Fruit fly (Drosophila melanogaster) whole organism, embryonic: ENCODE data around the gene Atx-1.
A peak's percentile ranks its signal among the peaks of the same experiment; 100 is the strongest.

ENCODE experiments used
- CG13296 ChIP-seq: fragments of 200-800 bp; sonication (Bioruptor generic); optimal IDR thresholded peaks from 3 replicates; lab custom pipeline; 2018; ENCODE audit warnings: missing biosample characterization, mild to moderate bottlenecking, missing genetic modification characterization
- CG14965 ChIP-seq: fragments of 200-800 bp; sonication (Bioruptor generic); optimal IDR thresholded peaks from 2 replicates; lab custom pipeline; 2016; ENCODE audit warnings: missing biosample characterization, missing genetic modification characterization, borderline replicate concordance
- CG2202 ChIP-seq: fragments of 200-800 bp; sonication (Bioruptor generic); optimal IDR thresholded peaks from 2 replicates; lab custom pipeline; 2018; ENCODE audit warnings: missing biosample characterization, mild to moderate bottlenecking, missing genetic modification characterization
- CG3281 ChIP-seq: fragments of 200-800 bp; sonication (Bioruptor generic); optimal IDR thresholded peaks from 3 replicates; lab custom pipeline; 2017; ENCODE audit warnings: missing biosample characterization, mild to moderate bottlenecking, missing genetic modification characterization
- CG34376 ChIP-seq: fragments of 200-800 bp; sonication (Bioruptor generic); optimal IDR thresholded peaks from 2 replicates; lab custom pipeline; 2018; ENCODE audit warnings: missing biosample characterization, mild to moderate bottlenecking, missing genetic modification characterization
- CG3726 ChIP-seq: fragments of 200-800 bp; sonication (Bioruptor generic); IDR thresholded peaks from 3 replicates; pipeline ENCODE4, ENCODE4 v1.3.6; 2022; ENCODE audit warnings: missing biosample characterization, missing genetic modification characterization
- CG4360 ChIP-seq: fragments of 200-800 bp; sonication (Bioruptor generic); IDR thresholded peaks from 2 replicates; pipeline ENCODE4 v1.3.6; 2022; ENCODE audit warnings: missing biosample characterization, missing genetic modification characterization
- CG8290 ChIP-seq, 3 experiments: fragments of 200-800 bp; sonication (Bioruptor generic); optimal IDR thresholded peaks; 2 replicates each; lab custom pipeline; 2016 to 2019; ENCODE audit warnings: missing biosample characterization in 3 of 3, missing genetic modification characterization in 3 of 3, mild to moderate bottlenecking in 2 of 3, moderate library complexity in 1 of 3
- CG9797 ChIP-seq: fragments of 200-800 bp; sonication (Bioruptor generic); optimal IDR thresholded peaks from 3 replicates; lab custom pipeline; 2018; ENCODE audit warnings: missing biosample characterization, mild to moderate bottlenecking, missing genetic modification characterization
- CG9932 ChIP-seq: fragments of 200-800 bp; sonication (Bioruptor generic); IDR thresholded peaks from 2 replicates; pipeline ENCODE4 v1.3.6; 2022; ENCODE audit warnings: missing biosample characterization, missing genetic modification characterization
- CTCF ChIP-seq: fragments of 200-800 bp; sonication (Bioruptor generic); optimal IDR thresholded peaks from 2 replicates; lab custom pipeline; 2017; ENCODE audit warnings: missing biosample characterization, mild to moderate bottlenecking, missing genetic modification characterization, moderate library complexity
- Dek ChIP-seq: fragments of 200-800 bp; sonication (Bioruptor generic); optimal IDR thresholded peaks from 3 replicates; lab custom pipeline; 2019; ENCODE audit warnings: missing biosample characterization, mild to moderate bottlenecking, missing genetic modification characterization, moderate library complexity
- ERR ChIP-seq: fragments of 200-800 bp; sonication (Bioruptor generic); optimal IDR thresholded peaks from 2 replicates; lab custom pipeline; 2016; ENCODE audit warnings: missing biosample characterization, missing genetic modification characterization
- Elba2 ChIP-seq: fragments of 200-800 bp; sonication (Bioruptor generic); optimal IDR thresholded peaks from 3 replicates; lab custom pipeline; 2016; ENCODE audit warnings: missing biosample characterization, missing genetic modification characterization
- Ets65A ChIP-seq: fragments of 200-800 bp; sonication (Bioruptor generic); peaks from one replicate; lab custom pipeline; 2016; ENCODE audit warnings: missing biosample characterization, missing genetic modification characterization
- Fer1 ChIP-seq: fragments of 200-800 bp; sonication (Bioruptor generic); optimal IDR thresholded peaks from 2 replicates; lab custom pipeline; 2017; ENCODE audit warnings: missing biosample characterization, mild to moderate bottlenecking, missing genetic modification characterization
- Lhr ChIP-seq: fragments of 200-800 bp; sonication (Bioruptor generic); optimal IDR thresholded peaks from 3 replicates; lab custom pipeline; 2017; ENCODE audit warnings: mild to moderate bottlenecking, missing biosample characterization, missing genetic modification reagents, missing genetic modification characterization
- Max ChIP-seq: fragments of 200-800 bp; sonication (Bioruptor generic); optimal IDR thresholded peaks from 2 replicates; lab custom pipeline; 2016; ENCODE audit warnings: missing biosample characterization, mild to moderate bottlenecking, missing genetic modification characterization
- Med ChIP-seq: fragments of 200-800 bp; sonication (Bioruptor generic); peaks from one replicate; lab custom pipeline; 2016; ENCODE audit warnings: missing biosample characterization, missing genetic modification characterization, mild to moderate bottlenecking, inconsistent platforms, moderate library complexity
- Poxn ChIP-seq: fragments of 200-800 bp; sonication (Bioruptor generic); IDR thresholded peaks from 2 replicates; pipeline ENCODE4 v1.3.6; 2022; ENCODE audit warnings: missing biosample characterization, missing genetic modification characterization
- abd-A ChIP-seq: fragments of 200-800 bp; sonication (Bioruptor generic); optimal IDR thresholded peaks from 3 replicates; lab custom pipeline; 2019; ENCODE audit warnings: missing biosample characterization, mild to moderate bottlenecking, missing genetic modification characterization, moderate library complexity
- amos ChIP-seq: fragments of 200-800 bp; sonication (Bioruptor generic); IDR thresholded peaks from 2 replicates; pipeline ENCODE4 v1.3.6; 2022; ENCODE audit warnings: missing biosample characterization, missing genetic modification characterization; ENCODE audit not compliant: partially characterized antibody
- aop ChIP-seq: fragments of 200-800 bp; sonication (Bioruptor generic); IDR thresholded peaks from 2 replicates; pipeline ENCODE4 v1.3.6; 2022; ENCODE audit warnings: missing biosample characterization, missing genetic modification characterization
- ash1 ChIP-seq: fragments of 200-800 bp; sonication (Bioruptor generic); optimal IDR thresholded peaks from 2 replicates; lab custom pipeline; 2018; ENCODE audit warnings: missing biosample characterization, mild to moderate bottlenecking, missing genetic modification characterization
- bigmax ChIP-seq: fragments of 200-800 bp; sonication (Bioruptor generic); optimal IDR thresholded peaks from 2 replicates; lab custom pipeline; 2018; ENCODE audit warnings: missing biosample characterization, mild to moderate bottlenecking, missing genetic modification characterization
- cg ChIP-seq: fragments of 200-800 bp; sonication (Bioruptor generic); optimal IDR thresholded peaks from 3 replicates; lab custom pipeline; 2019; ENCODE audit warnings: missing biosample characterization, mild to moderate bottlenecking, missing genetic modification characterization, moderate library complexity
- crol ChIP-seq: fragments of 200-800 bp; sonication (Bioruptor generic); IDR thresholded peaks from 2 replicates; pipeline ENCODE4 v1.3.6; 2022; ENCODE audit warnings: missing biosample characterization, missing genetic modification characterization
- dm ChIP-seq: fragments of 200-800 bp; sonication (Bioruptor generic); optimal IDR thresholded peaks from 3 replicates; lab custom pipeline; 2016; ENCODE audit warnings: missing biosample characterization, missing genetic modification characterization
- emc ChIP-seq: fragments of 200-800 bp; sonication (Bioruptor generic); optimal IDR thresholded peaks from 2 replicates; lab custom pipeline; 2016; ENCODE audit warnings: missing biosample characterization, missing genetic modification characterization
- ems ChIP-seq: fragments of 200-800 bp; sonication (Bioruptor generic); optimal IDR thresholded peaks from 3 replicates; lab custom pipeline; 2016; ENCODE audit warnings: missing biosample characterization, missing genetic modification characterization
- ewg ChIP-seq: fragments of 200-800 bp; sonication (Bioruptor generic); optimal IDR thresholded peaks from 3 replicates; lab custom pipeline; 2017; ENCODE audit warnings: mild to moderate bottlenecking, missing biosample characterization, missing genetic modification reagents, missing genetic modification characterization
- fd64A ChIP-seq: fragments of 200-800 bp; sonication (Bioruptor generic); optimal IDR thresholded peaks from 3 replicates; lab custom pipeline; 2018; ENCODE audit warnings: missing biosample characterization, mild to moderate bottlenecking, missing genetic modification characterization
- gsb ChIP-seq: fragments of 200-800 bp; sonication (Bioruptor generic); IDR thresholded peaks from 2 replicates; pipeline ENCODE4 v1.3.6; 2022; ENCODE audit warnings: missing biosample characterization, missing genetic modification characterization
- lov ChIP-seq, 2 experiments: fragments of 200-800 bp in 1 of 2; fragments of >200 bp in 1 of 2; sonication (Bioruptor generic) in 1 of 2; IDR thresholded peaks in 1 of 2; optimal IDR thresholded peaks in 1 of 2; 2 replicates in 1 of 2; 3 replicates in 1 of 2; pipeline versions ENCODE4 v1.3.6 to Lab custom; 2017 to 2022; ENCODE audit warnings: missing biosample characterization in 1 of 2, missing genetic modification characterization in 1 of 2
- nmo ChIP-seq: fragments of 200-800 bp; sonication (Bioruptor generic); optimal IDR thresholded peaks from 2 replicates; lab custom pipeline; 2018; ENCODE audit warnings: missing biosample characterization, mild to moderate bottlenecking, missing genetic modification characterization, moderate library complexity
- onecut ChIP-seq: fragments of 200-800 bp; sonication (Bioruptor generic); IDR thresholded peaks from 2 replicates; pipeline ENCODE4 v1.3.6; 2022; ENCODE audit warnings: missing biosample characterization, missing genetic modification characterization
- otp ChIP-seq: fragments of 200-800 bp; sonication (Bioruptor generic); IDR thresholded peaks from 3 replicates; pipeline ENCODE4, ENCODE4 v1.3.6; 2022; ENCODE audit warnings: missing biosample characterization, missing genetic modification characterization
- peb ChIP-seq: fragments of 200-800 bp; sonication (Bioruptor generic); IDR thresholded peaks from 2 replicates; pipeline ENCODE4 v1.3.6; 2022; ENCODE audit warnings: missing biosample characterization, missing genetic modification characterization
- pho ChIP-seq: fragments of 200-800 bp; sonication (Bioruptor generic); optimal IDR thresholded peaks from 2 replicates; lab custom pipeline; 2016; ENCODE audit warnings: missing biosample characterization, missing genetic modification characterization
- pita ChIP-seq: fragments of 200-800 bp; sonication (Bioruptor generic); optimal IDR thresholded peaks from 2 replicates; lab custom pipeline; 2017; ENCODE audit warnings: missing biosample characterization, mild to moderate bottlenecking, missing genetic modification characterization
- prd ChIP-seq, 3 experiments: fragments of >200 bp in 2 of 3; fragments of 200-800 bp in 1 of 3; sonication (Bioruptor generic) in 1 of 3; optimal IDR thresholded peaks in 2 of 3; IDR thresholded peaks in 1 of 3; 2 replicates in 2 of 3; 3 replicates in 1 of 3; pipeline versions ENCODE4 v1.3.6 to Lab custom; 2017 to 2022; ENCODE audit warnings: missing biosample characterization in 1 of 3, missing genetic modification characterization in 1 of 3
- psq ChIP-seq: fragments of 200-800 bp; sonication (Bioruptor generic); optimal IDR thresholded peaks from 2 replicates; lab custom pipeline; 2017; ENCODE audit warnings: missing biosample characterization, missing genetic modification characterization
- sens ChIP-seq: fragments of 200-800 bp; sonication (Bioruptor generic); peaks from one replicate; lab custom pipeline; 2016; ENCODE audit warnings: missing biosample characterization, missing genetic modification characterization
- sisA ChIP-seq: fragments of 200-800 bp; sonication (Bioruptor generic); IDR thresholded peaks from 2 replicates; pipeline ENCODE4 v1.3.6; 2022; ENCODE audit warnings: missing biosample characterization, missing genetic modification characterization
- sr ChIP-seq: fragments of 200-800 bp; sonication (Bioruptor generic); IDR thresholded peaks from 3 replicates; pipeline ENCODE4 v1.3.6; 2022; ENCODE audit warnings: missing biosample characterization, missing genetic modification characterization
- stwl ChIP-seq: fragments of 200-800 bp; sonication (Bioruptor generic); optimal IDR thresholded peaks from 3 replicates; lab custom pipeline; 2018; ENCODE audit warnings: missing biosample characterization, mild to moderate bottlenecking, missing genetic modification characterization, moderate library complexity
- vnd ChIP-seq: fragments of 200-800 bp; sonication (Bioruptor generic); IDR thresholded peaks from 3 replicates; pipeline ENCODE4 v1.3.6; 2022; ENCODE audit warnings: missing biosample characterization, missing genetic modification characterization; ENCODE audit not compliant: partially characterized antibody
- zen ChIP-seq: fragments of 200-800 bp; sonication (Bioruptor generic); optimal IDR thresholded peaks from 3 replicates; lab custom pipeline; 2018; ENCODE audit warnings: missing biosample characterization, mild to moderate bottlenecking, missing genetic modification characterization, moderate library complexity

The Atx-1 gene

dm6 chrX:6800726-6801296, 22.2 kb upstream of the Atx-1 start (continued):
- TF ChIP-seq abd-A (tag; lab: Kevin White, UChicago) (peak; percentile 28), Max (GFP tag; lab: Kevin White, UChicago) (no peak), Fer1 (GFP tag; lab: Kevin White, UChicago) (peak; percentile 67), ems (GFP tag; lab: Kevin White, UChicago) (no peak), CG9932 (peak; percentile 25; the same call in 1 of the 2 replicates), ERR (GFP tag; lab: Kevin White, UChicago) (no peak), bigmax (GFP tag; lab: Kevin White, UChicago) (no peak), emc (GFP tag; lab: Kevin White, UChicago) (no peak), CG8290 (GFP tag; optimal IDR thresholded peaks at IDR 0.05; lab: Kevin White, UChicago) (no peak), CG8290 (tag; optimal IDR thresholded peaks at IDR 0.05; lab: Kevin White, UChicago) (peak in 1 of 2 experiments; percentile 77), nmo (GFP tag; lab: Kevin White, UChicago) (peak; percentile 24), amos (GFP tag; lab: Robert Waterston, UW) (peak; percentile 33; the same call in 1 of the 2 replicates), CG34376 (peak; percentile 78), CG14965 (GFP tag; lab: Kevin White, UChicago) (no peak), otp (GFP tag; lab: Robert Waterston, UW) (0 out of 3 replicates have a peak, but pooled peaks have one; percentile 24), Dek (tag; lab: Kevin White, UChicago) (peak; percentile 29), pho (GFP tag; lab: Kevin White, UChicago) (peak; percentile 8), ewg (GFP tag; lab: Kevin White, UChicago) (no peak), fd64A (GFP tag; lab: Kevin White, UChicago) (no peak), peb (no peak), vnd (no peak), prd (optimal IDR thresholded peaks at IDR 0.05; lab: Kevin White, UChicago) (no peak), prd (GFP tag; IDR thresholded peaks at IDR 0.05; lab: Robert Waterston, UW) (peak; percentile 52; the same call in 2 of the 3 replicates), dm (no peak)

- TF ChIP-seq Med (GFP tag; lab: Kevin White, UChicago): peak; percentile 38
- peak; percentile 1 for TF ChIP-seq psq
- TF ChIP-seq CTCF: no peak
- peak; percentile 36 for TF ChIP-seq pita (GFP tag; lab: Kevin White, UChicago)
- no peak for TF ChIP-seq CG13296 (GFP tag; lab: Kevin White, UChicago)
- TF ChIP-seq ash1 (GFP tag; lab: Kevin White, UChicago): no peak
- TF ChIP-seq Elba2 (GFP tag; lab: Kevin White, UChicago): peak; percentile 38
- TF ChIP-seq gsb (GFP tag; lab: Robert Waterston, UW): no peak
- no peak for TF ChIP-seq cg (GFP tag; lab: Kevin White, UChicago)
- TF ChIP-seq sisA (GFP tag; lab: Robert Waterston, UW): no peak
- no peak for TF ChIP-seq fd64A (GFP tag; lab: Kevin White, UChicago)
- TF ChIP-seq CG4360 (GFP tag; lab: Robert Waterston, UW): peak; percentile 86
- peak; percentile 2 for TF ChIP-seq Ets65A (GFP tag; lab: Kevin White, UChicago)
- peak; percentile 22 for TF ChIP-seq sens (GFP tag; lab: Kevin White, UChicago)
- TF ChIP-seq lov (optimal IDR thresholded peaks at IDR 0.05; lab: Kevin White, UChicago): no peak
- no peak for TF ChIP-seq lov (GFP tag; IDR thresholded peaks at IDR 0.05; lab: Robert Waterston, UW)
- no peak for TF ChIP-seq CG2202 (tag; lab: Kevin White, UChicago)
- TF ChIP-seq stwl (tag; lab: Kevin White, UChicago): peak; percentile 7
- TF ChIP-seq aop (GFP tag; lab: Robert Waterston, UW): 0 out of 2 replicates have a peak, but pooled peaks have one; percentile 50
- TF ChIP-seq CG34376: no peak
- peak; percentile 51; the same call in 2 of the 3 replicates for TF ChIP-seq sr (GFP tag; lab: Robert Waterston, UW)
- TF ChIP-seq zen (tag; lab: Kevin White, UChicago): peak; percentile 11
- TF ChIP-seq crol (GFP tag; lab: Robert Waterston, UW): peak; percentile 95
- TF ChIP-seq Poxn (GFP tag; lab: Robert Waterston, UW): no peak
- no peak for TF ChIP-seq CG3281 (GFP tag; lab: Kevin White, UChicago)
- no peak for TF ChIP-seq CG9797 (GFP tag; lab: Kevin White, UChicago)
- no peak for TF ChIP-seq Lhr (GFP tag; lab: Kevin White, UChicago)
- no peak for TF ChIP-seq CG3726 (GFP tag; lab: Robert Waterston, UW)
- TF ChIP-seq onecut (GFP tag; lab: Robert Waterston, UW): no peak
These were observed 20.5 kb upstream of the Atx-1 start for dm6 chrX:6802376-6803080.
